Worm (Caenorhabditis elegans): ENCODE measurements around the gene M05D6.9.
A peak's percentile ranks its signal among the peaks of the same experiment; 100 is the strongest.

M05D6.9 gene

DNA sequence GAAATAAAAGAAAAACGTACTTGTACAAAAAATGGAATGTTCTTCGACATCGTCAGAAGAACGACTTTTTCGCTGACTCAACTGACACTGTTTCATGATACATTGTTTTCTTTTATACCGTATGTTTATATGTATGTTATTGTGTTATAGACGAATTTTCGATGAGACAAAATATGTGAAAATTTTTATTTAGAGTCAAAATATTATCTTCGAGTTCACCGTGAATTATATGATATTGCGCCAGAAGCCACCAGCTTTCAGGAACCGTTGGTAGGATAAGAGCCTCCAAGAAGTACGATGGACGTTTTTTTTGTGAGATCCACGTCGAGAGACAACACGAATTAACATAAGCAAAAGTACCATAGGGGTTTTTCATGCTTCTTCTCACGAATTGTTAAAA lies 38.0 kb upstream of the M05D6.9 start, which contains the start of gene F22B5.6:
Gene F22B5.6 (minus strand): TSS at position 101 of the 400 bp plus-strand sequence.
- no peak for TF ChIP-seq fos-1 (tag; optimal IDR thresholded peaks at IDR 0.05)
- no peak for TF ChIP-seq nhr-67 (tag; optimal IDR thresholded peaks at IDR 0.05)
- no peak for TF ChIP-seq ceh-16 (tag; optimal IDR thresholded peaks at IDR 0.05)
- no peak for TF ChIP-seq eor-1 (tag; optimal IDR thresholded peaks at IDR 0.05)
- TF ChIP-seq ceh-9 (tag; optimal IDR thresholded peaks at IDR 0.05) = no peak
- TF ChIP-seq lin-15B (tag; optimal IDR thresholded peaks at IDR 0.05) = no peak
- no peak for TF ChIP-seq nhr-11 (tag; optimal IDR thresholded peaks at IDR 0.05)
- no peak for TF ChIP-seq sea-2 (GFP tag; optimal IDR thresholded peaks at IDR 0.05)

ce11 chrII:8456681-8457389 lies 37.2 kb upstream of the M05D6.9 start:
- TF ChIP-seq skn-1 (tag; optimal IDR thresholded peaks at IDR 0.05) = no peak
- no peak for TF ChIP-seq fkh-10 (GFP tag; optimal IDR thresholded peaks at IDR 0.05)
- TF ChIP-seq ama-1 (optimal IDR thresholded peaks at IDR 0.05) = no peak
- TF ChIP-seq nhr-28 (tag; optimal IDR thresholded peaks at IDR 0.05) = no peak
- TF ChIP-seq elt-3 (tag; optimal IDR thresholded peaks at IDR 0.05) = no peak
- TF ChIP-seq unc-62 (GFP tag; optimal IDR thresholded peaks at IDR 0.05) = no peak

- TF ChIP-seq tbx-2 (tag; optimal IDR thresholded peaks at IDR 0.05) = no peak
- no peak for TF ChIP-seq nhr-28 (tag; optimal IDR thresholded peaks at IDR 0.05)
- no peak for TF ChIP-seq fkh-2 (tag; optimal IDR thresholded peaks at IDR 0.05)
- peak; percentile 14 for TF ChIP-seq nhr-23 (tag; optimal IDR thresholded peaks at IDR 0.05)
- TF ChIP-seq unc-62 (GFP tag; optimal IDR thresholded peaks at IDR 0.05) = no peak
- TF ChIP-seq fos-1 (tag; optimal IDR thresholded peaks at IDR 0.05) = no peak
- no peak for TF ChIP-seq nhr-76 (tag; optimal IDR thresholded peaks at IDR 0.05)
- TF ChIP-seq lsy-12 (tag; optimal IDR thresholded peaks at IDR 0.05) = no peak
- TF ChIP-seq hmg-11 (tag; optimal IDR thresholded peaks at IDR 0.05) = peak; percentile 33
- TF ChIP-seq daf-12 (tag; optimal IDR thresholded peaks at IDR 0.05) = no peak
- peak; percentile 39 for TF ChIP-seq nfya-1 (tag; optimal IDR thresholded peaks at IDR 0.05; ENCODE audit: insufficient read depth)
- TF ChIP-seq ceh-16 (tag; optimal IDR thresholded peaks at IDR 0.05) = no peak
- peak; percentile 20 for TF ChIP-seq pha-4 (tag; optimal IDR thresholded peaks at IDR 0.05)
- no peak for TF ChIP-seq fkh-10 (GFP tag; optimal IDR thresholded peaks at IDR 0.05)
- TF ChIP-seq egl-5 (tag; optimal IDR thresholded peaks at IDR 0.05) = no peak
- TF ChIP-seq unc-39 (tag; optimal IDR thresholded peaks at IDR 0.05) = no peak
- TF ChIP-seq ceh-28 (tag; optimal IDR thresholded peaks at IDR 0.05) = peak; percentile 32
- peak; percentile 54 for TF ChIP-seq lin-39 (tag; optimal IDR thresholded peaks at IDR 0.05)
- TF ChIP-seq elt-3 (tag; optimal IDR thresholded peaks at IDR 0.05) = no peak
- TF ChIP-seq snpc-4 (tag; optimal IDR thresholded peaks at IDR 0.05) = no peak
- TF ChIP-seq ceh-82 (tag; optimal IDR thresholded peaks at IDR 0.05) = no peak
- no peak for TF ChIP-seq ama-1 (optimal IDR thresholded peaks at IDR 0.05)
- TF ChIP-seq pqm-1 (tag; optimal IDR thresholded peaks at IDR 0.05) = no peak
- no peak for TF ChIP-seq ztf-11 (tag; optimal IDR thresholded peaks at IDR 0.05)
- TF ChIP-seq lin-15B (tag; optimal IDR thresholded peaks at IDR 0.05) = peak; percentile 34
- no peak for TF ChIP-seq aly-2 (tag; optimal IDR thresholded peaks at IDR 0.05)
- TF ChIP-seq ZK546.5 (tag; optimal IDR thresholded peaks at IDR 0.05) = no peak
Observed at ce11 chrII:8457438-8457837, 36.6 kb upstream of the M05D6.9 start, which contains the start of gene zyg-9. Gene zyg-9, plus strand, starts transcription at chrII:8457818.

DNA sequence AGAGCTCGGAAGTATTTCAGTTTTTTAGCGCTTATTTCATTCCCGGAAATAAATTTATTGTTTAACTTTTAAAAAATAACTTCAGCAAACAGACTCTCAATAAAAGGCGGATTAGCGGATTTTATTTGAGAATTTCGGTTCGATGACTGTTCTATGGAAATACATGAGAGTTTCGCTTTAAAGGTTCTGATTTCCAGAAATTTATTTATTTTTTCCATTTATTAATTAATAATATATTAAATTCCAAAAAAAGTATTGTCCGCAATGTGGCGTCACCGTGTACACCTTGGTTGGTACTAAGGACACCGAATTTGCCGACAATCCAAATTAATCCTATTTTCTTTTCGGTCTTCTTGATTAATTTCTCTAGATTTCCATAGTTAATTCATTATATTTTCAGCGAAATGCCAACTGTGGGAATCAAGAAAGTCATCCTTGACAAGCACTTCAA lies 29.6 kb upstream of the M05D6.9 start, which contains the start of gene fars-3:
Gene fars-3 (plus strand): TSS at position 401 of the 451 bp plus-strand sequence.
- TF ChIP-seq jun-1 (tag; optimal IDR thresholded peaks at IDR 0.05) (no peak), skn-1 (tag; optimal IDR thresholded peaks at IDR 0.05) (no peak), egl-5 (tag; optimal IDR thresholded peaks at IDR 0.05) (no peak), ztf-11 (tag; optimal IDR thresholded peaks at IDR 0.05) (no peak), pha-4 (tag; optimal IDR thresholded peaks at IDR 0.05) (peak; percentile 56), eor-1 (tag; optimal IDR thresholded peaks at IDR 0.05) (no peak), zag-1 (tag; optimal IDR thresholded peaks at IDR 0.05) (no peak), daf-12 (tag; optimal IDR thresholded peaks at IDR 0.05) (no peak), nhr-11 (tag; optimal IDR thresholded peaks at IDR 0.05) (no peak), nhr-77 (tag; optimal IDR thresholded peaks at IDR 0.05) (no peak), nhr-23 (tag; optimal IDR thresholded peaks at IDR 0.05) (peak; percentile 52), nhr-237 (tag; optimal IDR thresholded peaks at IDR 0.05) (no peak), egl-27 (tag; optimal IDR thresholded peaks at IDR 0.05) (no peak), fkh-10 (GFP tag; optimal IDR thresholded peaks at IDR 0.05) (no peak), unc-62 (GFP tag; optimal IDR thresholded peaks at IDR 0.05) (no peak), mml-1 (tag; optimal IDR thresholded peaks at IDR 0.05) (no peak), nhr-67 (tag; optimal IDR thresholded peaks at IDR 0.05) (no peak), lin-15B (tag; optimal IDR thresholded peaks at IDR 0.05) (peak; percentile 8), mdl-1 (tag; optimal IDR thresholded peaks at IDR 0.05) (no peak), ZK546.5 (tag; optimal IDR thresholded peaks at IDR 0.05) (no peak), elt-2 (tag; optimal IDR thresholded peaks at IDR 0.05) (peak; percentile 22), pqm-1 (tag; optimal IDR thresholded peaks at IDR 0.05) (no peak), ceh-28 (tag; optimal IDR thresholded peaks at IDR 0.05) (no peak), ztf-4 (tag; optimal IDR thresholded peaks at IDR 0.05) (no peak), nhr-43 (tag; optimal IDR thresholded peaks at IDR 0.05; ENCODE audit: poor library complexity, severe bottlenecking) (peak; percentile 6)

Measured in whole organism, L3 larva.